Worm (Caenorhabditis elegans): ENCODE measurements around the gene F43E2.11.

Gene F43E2.11

DNA sequence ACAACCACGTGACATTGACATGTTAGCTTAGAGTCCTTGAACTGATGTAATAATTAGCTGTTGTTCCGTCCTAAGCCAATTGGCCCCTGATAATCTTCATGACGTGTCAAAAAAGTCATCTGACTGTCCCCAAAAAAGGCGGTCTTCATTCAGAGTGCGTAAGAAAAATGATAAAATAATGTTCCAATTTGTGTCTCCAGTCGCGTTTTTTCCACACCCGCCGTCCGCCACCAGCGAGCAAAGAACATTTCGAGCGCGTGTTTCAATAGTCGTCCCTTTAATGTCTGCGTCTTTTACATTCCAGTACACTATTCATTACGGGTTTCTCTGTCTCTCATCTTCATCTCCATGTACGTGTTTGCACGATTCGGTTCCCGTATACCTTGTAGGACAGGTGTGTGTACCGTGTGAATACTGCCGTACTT is 32.6 kb downstream of the F43E2.11 start (continued):
- TF ChIP-seq nhr-28 (tag; optimal IDR thresholded peaks at IDR 0.05): no peak
- TF ChIP-seq F16B12.6 (tag; optimal IDR thresholded peaks at IDR 0.05): no peak
- TF ChIP-seq efl-1 (optimal IDR thresholded peaks at IDR 0.05): peak; percentile 39 to 44
- peak in 1 of 2 experiments; percentile 17 for TF ChIP-seq efl-1 (GFP tag; optimal IDR thresholded peaks at IDR 0.05 in 1 of 2)
- peak; percentile 63 for TF ChIP-seq swsn-7 (tag; optimal IDR thresholded peaks at IDR 0.05)
- no peak for TF ChIP-seq aha-1 (tag; optimal IDR thresholded peaks at IDR 0.05)
- TF ChIP-seq sup-37 (GFP tag; optimal IDR thresholded peaks at IDR 0.05): no peak
- TF ChIP-seq blmp-1 (tag; optimal IDR thresholded peaks at IDR 0.05): peak; percentile 81
- no peak for TF ChIP-seq ets-5 (GFP tag; IDR thresholded peaks at IDR 0.05)
- peak; percentile 36 for TF ChIP-seq sox-4 (tag; optimal IDR thresholded peaks at IDR 0.05)
- TF ChIP-seq ceh-88 (GFP tag; IDR thresholded peaks at IDR 0.05): no peak
- peak; percentile 72 for TF ChIP-seq pax-3 (tag; optimal IDR thresholded peaks at IDR 0.05)
- peak; percentile 83 for TF ChIP-seq snu-23 (GFP tag; optimal IDR thresholded peaks at IDR 0.05)
- TF ChIP-seq unc-30 (tag; optimal IDR thresholded peaks at IDR 0.05): no peak
- peak; percentile 24 for TF ChIP-seq lir-3 (tag; optimal IDR thresholded peaks at IDR 0.05; ENCODE audit: poor library complexity)
- no peak for TF ChIP-seq C34B4.2 (tag; optimal IDR thresholded peaks at IDR 0.05)
- no peak for TF ChIP-seq C04F5.9 (tag; optimal IDR thresholded peaks at IDR 0.05)
- peak; percentile 82 for TF ChIP-seq nhr-47 (tag; optimal IDR thresholded peaks at IDR 0.05)
- TF ChIP-seq lin-13 (GFP tag; optimal IDR thresholded peaks at IDR 0.05): peak; percentile 48
- TF ChIP-seq ztf-4 (tag; optimal IDR thresholded peaks at IDR 0.05): peak; percentile 68
- peak; percentile 59 for TF ChIP-seq fkh-8 (tag; optimal IDR thresholded peaks at IDR 0.05)
- TF ChIP-seq elt-3 (tag; optimal IDR thresholded peaks at IDR 0.05): peak in 5 of 6 experiments; percentile 15 to 95 (median 48)
- TF ChIP-seq nhr-76 (tag; optimal IDR thresholded peaks at IDR 0.05): no peak
- no peak for TF ChIP-seq hlh-17 (GFP tag; optimal IDR thresholded peaks at IDR 0.05; ENCODE audit: borderline replicate concordance)
- TF ChIP-seq hpl-2 (GFP tag; optimal IDR thresholded peaks at IDR 0.05): no peak
- no peak for TF ChIP-seq pqm-1 (tag; optimal IDR thresholded peaks at IDR 0.05)
- TF ChIP-seq unc-98 (GFP tag; IDR thresholded peaks at IDR 0.05): no peak
- TF ChIP-seq nhr-85 (tag): peak; percentile 99
- TF ChIP-seq nhr-90 (tag; optimal IDR thresholded peaks at IDR 0.05; ENCODE audit: poor library complexity): peak; percentile 89
- peak; percentile 74 for TF ChIP-seq xbp-1 (tag; optimal IDR thresholded peaks at IDR 0.05)
- no peak for TF ChIP-seq hlh-4 (tag; optimal IDR thresholded peaks at IDR 0.05)
- TF ChIP-seq mep-1 (tag; optimal IDR thresholded peaks at IDR 0.05): peak; percentile 42
- no peak for TF ChIP-seq unc-62 (GFP tag; optimal IDR thresholded peaks at IDR 0.05)
- peak; percentile 57 for TF ChIP-seq jun-1 (tag; optimal IDR thresholded peaks at IDR 0.05)
- peak; percentile 57 for TF ChIP-seq C16A3.4 (tag; optimal IDR thresholded peaks at IDR 0.05)
- peak; percentile 27 for TF ChIP-seq nhr-77 (tag; optimal IDR thresholded peaks at IDR 0.05)
- TF ChIP-seq Y116A8C.19 (tag; optimal IDR thresholded peaks at IDR 0.05; ENCODE audit: borderline replicate concordance): no peak
- TF ChIP-seq mab-9 (GFP tag; IDR thresholded peaks at IDR 0.05): 0 out of 2 replicates have a peak, but pooled peaks have one; percentile 55
- peak; percentile 97 for TF ChIP-seq dsc-1 (tag; optimal IDR thresholded peaks at IDR 0.05)
- TF ChIP-seq unc-86 (tag; optimal IDR thresholded peaks at IDR 0.05): no peak
- TF ChIP-seq dpl-1 (GFP tag; optimal IDR thresholded peaks at IDR 0.05): peak in 2 of 3 experiments; percentile 10 to 31
- TF ChIP-seq elt-2 (tag; optimal IDR thresholded peaks at IDR 0.05): peak; percentile 89
- peak; percentile 34 for TF ChIP-seq ama-1 (optimal IDR thresholded peaks at IDR 0.05)
- no peak for TF ChIP-seq nhr-11 (tag; optimal IDR thresholded peaks at IDR 0.05)
- no peak for TF ChIP-seq skn-1 (tag; optimal IDR thresholded peaks at IDR 0.05)
- no peak for TF ChIP-seq sptf-1 (tag; optimal IDR thresholded peaks at IDR 0.05)
- TF ChIP-seq nhr-71 (tag; optimal IDR thresholded peaks at IDR 0.05): peak; percentile 92
- peak; percentile 24 for TF ChIP-seq zip-4 (GFP tag; optimal IDR thresholded peaks at IDR 0.05)
- TF ChIP-seq ceh-63 (GFP tag; optimal IDR thresholded peaks at IDR 0.05): no peak
- TF ChIP-seq isw-1 (GFP tag; IDR thresholded peaks at IDR 0.05): 0 out of 2 replicates have a peak, but pooled peaks have one; percentile 7
- TF ChIP-seq unc-130 (tag; optimal IDR thresholded peaks at IDR 0.05): peak; percentile 84
- no peak for TF ChIP-seq vab-15 (tag; optimal IDR thresholded peaks at IDR 0.05)
- TF ChIP-seq ceh-82 (tag; optimal IDR thresholded peaks at IDR 0.05): peak in 2 of 3 experiments; percentile 23 to 49
- TF ChIP-seq ceh-90 (tag; optimal IDR thresholded peaks at IDR 0.05): no peak
